Fruit fly (Drosophila melanogaster) whole organism, embryonic: ENCODE data around the gene Ppn.

Source experiments
- Antp ChIP-seq: fragments of 200-800 bp; sonication (Bioruptor generic); optimal IDR thresholded peaks from 3 replicates; lab custom pipeline; 2016; ENCODE audit warnings: missing biosample characterization, missing genetic modification characterization
- Asciz ChIP-seq: fragments of 200-800 bp; sonication (Bioruptor generic); optimal IDR thresholded peaks from 2 replicates; lab custom pipeline; 2017; ENCODE audit warnings: missing biosample characterization, mild to moderate bottlenecking, missing genetic modification characterization, missing genetic modification reagents
- Atf6 ChIP-seq: fragments of 200-800 bp; sonication (Bioruptor generic); IDR thresholded peaks from 2 replicates; pipeline ENCODE4 v1.3.6; 2022; ENCODE audit warnings: missing biosample characterization, missing genetic modification characterization
- CG10147 ChIP-seq: fragments of 200-800 bp; sonication (Bioruptor generic); optimal IDR thresholded peaks from 2 replicates; lab custom pipeline; 2019; ENCODE audit warnings: missing biosample characterization, mild to moderate bottlenecking, missing genetic modification characterization, moderate library complexity
- CG11723 ChIP-seq: fragments of 200-800 bp; sonication (Bioruptor generic); optimal IDR thresholded peaks from 2 replicates; lab custom pipeline; 2017; ENCODE audit warnings: missing biosample characterization, mild to moderate bottlenecking, missing genetic modification characterization
- CG12071 ChIP-seq: fragments of 200-800 bp; sonication (Bioruptor generic); optimal IDR thresholded peaks from 3 replicates; lab custom pipeline; 2018; ENCODE audit warnings: missing biosample characterization, mild to moderate bottlenecking, missing genetic modification characterization
- CG12299 ChIP-seq: fragments of 200-800 bp; sonication (Bioruptor generic); optimal IDR thresholded peaks from 2 replicates; lab custom pipeline; 2018; ENCODE audit warnings: missing biosample characterization, mild to moderate bottlenecking, missing genetic modification characterization
- CG12942 ChIP-seq: fragments of 200-800 bp; sonication (Bioruptor generic); optimal IDR thresholded peaks from 3 replicates; lab custom pipeline; 2016; ENCODE audit warnings: missing biosample characterization, missing genetic modification characterization
- CG15479 ChIP-seq: fragments of 200-800 bp; sonication (Bioruptor generic); optimal IDR thresholded peaks from 3 replicates; lab custom pipeline; 2019; ENCODE audit warnings: missing biosample characterization, mild to moderate bottlenecking, missing genetic modification characterization, moderate library complexity
- CG1603 ChIP-seq: fragments of 200-800 bp; sonication (Bioruptor generic); optimal IDR thresholded peaks from 2 replicates; lab custom pipeline; 2019; ENCODE audit warnings: missing biosample characterization, mild to moderate bottlenecking, missing genetic modification characterization, moderate library complexity
- CG16779 ChIP-seq: fragments of 200-800 bp; sonication (Bioruptor generic); IDR thresholded peaks from 2 replicates; pipeline ENCODE4 v1.3.6; 2022; ENCODE audit warnings: missing biosample characterization, missing genetic modification characterization
- CG18599 ChIP-seq: fragments of 200-800 bp; sonication (Bioruptor generic); optimal IDR thresholded peaks from 3 replicates; lab custom pipeline; 2017; ENCODE audit warnings: missing biosample characterization, missing genetic modification characterization, mild to moderate bottlenecking, moderate library complexity, missing genetic modification reagents
- CG2678 ChIP-seq: fragments of 200-800 bp; sonication (Bioruptor generic); optimal IDR thresholded peaks from 3 replicates; lab custom pipeline; 2019; ENCODE audit warnings: missing biosample characterization, mild to moderate bottlenecking, missing genetic modification characterization, moderate library complexity
- CG4854 ChIP-seq: fragments of 200-800 bp; sonication (Bioruptor generic); optimal IDR thresholded peaks from 2 replicates; lab custom pipeline; 2016; ENCODE audit warnings: missing biosample characterization, missing genetic modification characterization, inconsistent platforms
- CG6175 ChIP-seq: fragments of 200-800 bp; sonication (Bioruptor generic); IDR thresholded peaks from 3 replicates; pipeline ENCODE4 v1.3.6; 2022; ENCODE audit warnings: missing biosample characterization, missing genetic modification characterization
- CG7357 ChIP-seq: fragments of 200-800 bp; sonication (Bioruptor generic); IDR thresholded peaks from 3 replicates; pipeline ENCODE4 v1.3.6; 2022; ENCODE audit warnings: missing biosample characterization, missing genetic modification characterization
- CG8290 ChIP-seq, 3 experiments: fragments of 200-800 bp; sonication (Bioruptor generic); optimal IDR thresholded peaks; 2 replicates each; lab custom pipeline; 2016 to 2019; ENCODE audit warnings: missing biosample characterization in 3 of 3, missing genetic modification characterization in 3 of 3, mild to moderate bottlenecking in 2 of 3, moderate library complexity in 1 of 3
- CG8478 ChIP-seq: fragments of >200 bp; optimal IDR thresholded peaks from 2 replicates; lab custom pipeline; 2018
- CG9215 ChIP-seq: fragments of 200-800 bp; sonication (Bioruptor generic); IDR thresholded peaks from 2 replicates; pipeline ENCODE4 v1.3.6; 2022; ENCODE audit warnings: missing biosample characterization, missing genetic modification characterization
- CG9437 ChIP-seq: fragments of 200-800 bp; sonication (Bioruptor generic); optimal IDR thresholded peaks from 2 replicates; lab custom pipeline; 2018; ENCODE audit warnings: missing biosample characterization, mild to moderate bottlenecking, missing genetic modification characterization
- D ChIP-seq, 2 experiments: fragments of 200-800 bp in 1 of 2; fragments of >200 bp in 1 of 2; sonication (Bioruptor generic) in 1 of 2; optimal IDR thresholded peaks; 2 replicates in 1 of 2; 3 replicates in 1 of 2; lab custom pipeline; 2017; ENCODE audit warnings: mild to moderate bottlenecking in 1 of 2, missing biosample characterization in 1 of 2, missing genetic modification characterization in 1 of 2, missing genetic modification reagents in 1 of 2
- Ets65A ChIP-seq: fragments of 200-800 bp; sonication (Bioruptor generic); peaks from one replicate; lab custom pipeline; 2016; ENCODE audit warnings: missing biosample characterization, missing genetic modification characterization
- Hmr ChIP-seq: fragments of 200-800 bp; sonication (Bioruptor generic); optimal IDR thresholded peaks from 3 replicates; lab custom pipeline; 2017; ENCODE audit warnings: mild to moderate bottlenecking, missing biosample characterization, missing genetic modification reagents, missing genetic modification characterization
- Med ChIP-seq: fragments of 200-800 bp; sonication (Bioruptor generic); peaks from one replicate; lab custom pipeline; 2016; ENCODE audit warnings: missing biosample characterization, missing genetic modification characterization, mild to moderate bottlenecking, inconsistent platforms, moderate library complexity
- Rfx ChIP-seq: fragments of 200-800 bp; sonication (Bioruptor generic); IDR thresholded peaks from 2 replicates; pipeline ENCODE4 v1.3.6; 2022; ENCODE audit warnings: missing biosample characterization, missing genetic modification characterization
- Xrp1 ChIP-seq: fragments of 200-800 bp; sonication (Bioruptor generic); IDR thresholded peaks from 2 replicates; pipeline ENCODE4 v1.3.6; 2022; ENCODE audit warnings: missing biosample characterization, missing genetic modification characterization
- cad ChIP-seq: fragments of >200 bp; optimal IDR thresholded peaks from 2 replicates; lab custom pipeline; 2017; ENCODE audit warnings: missing biosample characterization, missing genetic modification characterization
- croc ChIP-seq: fragments of 200-800 bp; sonication (Bioruptor generic); conservative IDR thresholded peaks from 3 replicates; pipeline ENCODE4 v1.3.6; 2022; ENCODE audit warnings: missing biosample characterization, missing genetic modification characterization
- danr ChIP-seq: fragments of 200-800 bp; sonication (Bioruptor generic); IDR thresholded peaks from 2 replicates; pipeline ENCODE4 v1.3.6; 2022; ENCODE audit warnings: missing biosample characterization, missing genetic modification characterization
- gsb ChIP-seq: fragments of 200-800 bp; sonication (Bioruptor generic); IDR thresholded peaks from 2 replicates; pipeline ENCODE4 v1.3.6; 2022; ENCODE audit warnings: missing biosample characterization, missing genetic modification characterization
- ken ChIP-seq: fragments of 200-800 bp; sonication (Bioruptor generic); IDR thresholded peaks from 3 replicates; pipeline ENCODE4 v1.3.6; 2022; ENCODE audit warnings: missing biosample characterization, missing genetic modification characterization
- lov ChIP-seq, 2 experiments: fragments of 200-800 bp in 1 of 2; fragments of >200 bp in 1 of 2; sonication (Bioruptor generic) in 1 of 2; IDR thresholded peaks in 1 of 2; optimal IDR thresholded peaks in 1 of 2; 2 replicates in 1 of 2; 3 replicates in 1 of 2; pipeline versions ENCODE4 v1.3.6 to Lab custom; 2017 to 2022; ENCODE audit warnings: missing biosample characterization in 1 of 2, missing genetic modification characterization in 1 of 2
- luna ChIP-seq: fragments of 200-800 bp; sonication (Bioruptor generic); optimal IDR thresholded peaks from 2 replicates; lab custom pipeline; 2016; ENCODE audit warnings: missing biosample characterization, missing genetic modification characterization
- org-1 ChIP-seq: fragments of 200-800 bp; sonication (Bioruptor generic); optimal IDR thresholded peaks from 2 replicates; lab custom pipeline; 2017; ENCODE audit warnings: missing biosample characterization, missing genetic modification characterization
- prd ChIP-seq, 3 experiments: fragments of >200 bp in 2 of 3; fragments of 200-800 bp in 1 of 3; sonication (Bioruptor generic) in 1 of 3; optimal IDR thresholded peaks in 2 of 3; IDR thresholded peaks in 1 of 3; 2 replicates in 2 of 3; 3 replicates in 1 of 3; pipeline versions ENCODE4 v1.3.6 to Lab custom; 2017 to 2022; ENCODE audit warnings: missing biosample characterization in 1 of 3, missing genetic modification characterization in 1 of 3
- pzg ChIP-seq: fragments of 200-800 bp; sonication (Bioruptor generic); optimal IDR thresholded peaks from 3 replicates; lab custom pipeline; 2018; ENCODE audit warnings: missing biosample characterization, mild to moderate bottlenecking, missing genetic modification characterization, moderate library complexity
- schlank ChIP-seq: fragments of 200-800 bp; sonication (Bioruptor generic); optimal IDR thresholded peaks from 2 replicates; lab custom pipeline; 2018; ENCODE audit warnings: missing biosample characterization, mild to moderate bottlenecking, missing genetic modification characterization
- shn ChIP-seq: fragments of 200-800 bp; sonication (Bioruptor generic); optimal IDR thresholded peaks from 3 replicates; lab custom pipeline; 2016; ENCODE audit warnings: missing biosample characterization, missing genetic modification characterization
- tll ChIP-seq, 2 experiments: fragments of 200-800 bp in 1 of 2; fragments of >200 bp in 1 of 2; sonication (Bioruptor generic) in 1 of 2; optimal IDR thresholded peaks; 2 replicates each; lab custom pipeline; 2017 to 2019; ENCODE audit warnings: missing biosample characterization in 2 of 2, missing genetic modification characterization in 2 of 2, mild to moderate bottlenecking in 1 of 2, moderate library complexity in 1 of 2
- trem ChIP-seq: fragments of 200-800 bp; optimal IDR thresholded peaks from 3 replicates; lab custom pipeline; 2019; ENCODE audit warnings: missing biosample characterization, mild to moderate bottlenecking, missing genetic modification characterization, moderate library complexity
- twi ChIP-seq: fragments of 200-800 bp; optimal IDR thresholded peaks from 2 replicates; lab custom pipeline; 2019; ENCODE audit warnings: missing biosample characterization, mild to moderate bottlenecking, missing genetic modification characterization, moderate library complexity
- unc-4 ChIP-seq: fragments of 200-800 bp; sonication (Bioruptor generic); IDR thresholded peaks from 2 replicates; pipeline ENCODE4 v1.3.6; 2022; ENCODE audit warnings: missing biosample characterization, missing genetic modification characterization; ENCODE audit not compliant: partially characterized antibody
- zen ChIP-seq: fragments of 200-800 bp; sonication (Bioruptor generic); optimal IDR thresholded peaks from 3 replicates; lab custom pipeline; 2018; ENCODE audit warnings: missing biosample characterization, mild to moderate bottlenecking, missing genetic modification characterization, moderate library complexity

The Ppn gene

DNA sequence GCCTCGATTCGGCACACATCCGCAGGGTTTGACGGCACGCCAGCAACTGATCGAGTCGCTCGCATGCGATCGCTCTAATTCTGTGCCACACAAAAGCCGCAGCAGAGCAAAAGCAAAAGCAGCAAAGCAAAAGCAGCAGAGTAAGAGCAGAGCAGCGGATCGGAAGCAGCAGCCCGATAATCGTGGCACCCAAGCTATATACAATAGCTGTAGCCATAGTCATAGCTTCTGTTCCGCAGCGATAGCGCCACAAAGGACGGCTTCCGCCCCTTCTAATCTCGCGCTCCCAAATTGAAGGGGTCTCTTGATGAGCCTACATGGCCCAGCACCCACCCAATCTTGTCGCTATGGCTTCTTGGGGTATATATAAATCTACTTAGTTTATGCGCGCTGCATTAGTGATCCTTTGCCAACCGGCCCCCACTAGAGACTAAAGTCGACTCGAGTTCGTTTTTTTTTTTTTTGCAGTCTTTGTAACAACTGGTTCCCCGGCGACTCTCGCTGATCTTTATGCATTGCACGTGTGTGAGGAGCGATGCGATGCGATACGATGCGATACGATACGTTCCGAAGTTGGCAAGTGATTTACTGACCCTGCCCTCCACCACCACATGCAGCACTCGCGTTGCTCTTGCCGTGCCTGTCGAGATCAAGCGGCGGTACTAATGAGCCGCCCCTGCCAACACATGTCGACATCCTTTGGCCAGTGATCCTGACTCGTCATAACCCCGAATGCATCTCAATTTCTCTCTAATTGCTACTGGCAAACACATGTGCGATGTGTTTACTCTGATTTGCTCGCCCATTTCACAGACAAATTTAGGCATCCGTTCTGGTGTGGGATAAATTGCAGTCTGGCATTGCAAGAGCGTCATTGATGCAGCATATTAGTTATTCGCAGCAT lies at the start of gene Ppn:
Gene Ppn (minus strand): TSS at position 51 of the 904 bp plus-strand sequence.
- TF ChIP-seq CG6175 (GFP tag; lab: Robert Waterston, UW) (0 out of 3 replicates have a peak, but pooled peaks have one; percentile 3), CG11723 (GFP tag; lab: Kevin White, UChicago) (no peak), trem (tag; lab: Kevin White, UChicago) (no peak), org-1 (GFP tag; lab: Kevin White, UChicago) (no peak), danr (no peak), CG7357 (GFP tag; lab: Robert Waterston, UW) (no peak), CG8478 (lab: Kevin White, UChicago) (peak; percentile 13), Ets65A (GFP tag; lab: Kevin White, UChicago) (peak; percentile 73), ken (GFP tag; lab: Robert Waterston, UW) (0 out of 3 replicates have a peak, but pooled peaks have one; percentile 9), twi (peak; percentile 98), CG16779 (0 out of 2 replicates have a peak, but pooled peaks have one; percentile 20), Asciz (GFP tag; lab: Kevin White, UChicago) (no peak)

DNA sequence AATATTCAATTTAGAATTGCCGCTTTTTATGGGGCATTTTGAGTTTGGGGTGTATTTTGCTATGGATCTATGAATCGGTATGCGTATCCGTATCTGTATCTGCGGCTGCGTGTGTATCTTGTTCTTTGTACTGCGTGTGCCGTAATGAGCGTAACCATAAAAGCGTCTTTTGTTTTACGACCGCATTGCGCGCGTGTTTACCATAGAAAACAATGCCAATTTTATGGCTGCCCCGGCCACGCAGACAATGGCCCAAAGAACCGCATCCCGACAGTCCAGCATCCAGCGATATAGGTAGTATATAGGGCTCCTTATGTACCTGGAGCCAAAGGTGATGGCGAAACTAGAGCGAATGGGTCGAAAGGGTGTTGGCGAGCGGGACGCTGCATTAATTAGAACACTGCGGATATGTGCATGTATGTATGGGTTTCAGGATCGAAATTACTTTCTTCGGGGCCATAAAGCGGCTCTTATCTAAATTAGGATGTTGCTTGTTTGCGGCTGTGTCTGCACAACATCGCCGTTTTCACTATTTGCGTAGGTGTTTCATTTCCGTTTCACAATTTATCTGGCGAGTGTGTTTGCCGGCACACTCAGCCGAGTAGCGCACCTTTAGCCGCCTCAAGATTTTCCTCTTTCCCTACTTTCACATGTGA lies 48.4 kb upstream of the Ppn start:
- TF ChIP-seq CG8290 (GFP tag; optimal IDR thresholded peaks at IDR 0.05; lab: Kevin White, UChicago) (no peak), CG8290 (tag; optimal IDR thresholded peaks at IDR 0.05; lab: Kevin White, UChicago) (peak in 1 of 2 experiments; percentile 59), Rfx (GFP tag; lab: Robert Waterston, UW) (peak; percentile 16; the same call in 1 of the 2 replicates), CG18599 (no peak), CG12299 (tag; lab: Kevin White, UChicago) (no peak), CG10147 (GFP tag; lab: Kevin White, UChicago) (no peak), Antp (GFP tag; lab: Kevin White, UChicago) (no peak), tll (GFP tag; optimal IDR thresholded peaks at IDR 0.05; lab: Kevin White, UChicago) (peak in 1 of 2 experiments; percentile 51), schlank (tag; lab: Kevin White, UChicago) (peak; percentile 26), Xrp1 (GFP tag; lab: Robert Waterston, UW) (peak; percentile 15; the same call in 1 of the 2 replicates), shn (GFP tag; lab: Kevin White, UChicago) (no peak), lov (optimal IDR thresholded peaks at IDR 0.05; lab: Kevin White, UChicago) (no peak), lov (GFP tag; IDR thresholded peaks at IDR 0.05; lab: Robert Waterston, UW) (0 out of 3 replicates have a peak, but pooled peaks have one; percentile 38), CG12942 (GFP tag; lab: Kevin White, UChicago) (no peak), Med (peak; percentile 64), CG2678 (tag; lab: Kevin White, UChicago) (peak; percentile 17), prd (optimal IDR thresholded peaks at IDR 0.05; lab: Kevin White, UChicago) (no peak), prd (GFP tag; IDR thresholded peaks at IDR 0.05; lab: Robert Waterston, UW) (0 out of 3 replicates have a peak, but pooled peaks have one; percentile 16), Atf6 (0 out of 2 replicates have a peak, but pooled peaks have one; percentile 15), CG15479 (peak; percentile 56), CG9437 (no peak), unc-4 (GFP tag; lab: Robert Waterston, UW) (no peak), CG9215 (no peak), cad (peak; percentile 90), pzg (no peak), croc (GFP tag; lab: Robert Waterston, UW) (no peak), CG12071 (GFP tag; lab: Kevin White, UChicago) (peak; percentile 31), CG4854 (no peak), D (optimal IDR thresholded peaks at IDR 0.05; lab: Kevin White, UChicago) (peak; percentile 10), D (GFP tag; optimal IDR thresholded peaks at IDR 0.05; lab: Kevin White, UChicago) (no peak), zen (tag; lab: Kevin White, UChicago) (peak; percentile 70), CG1603 (tag; lab: Kevin White, UChicago) (peak; percentile 7), Hmr (GFP tag; lab: Kevin White, UChicago) (peak; percentile 6), luna (GFP tag; lab: Kevin White, UChicago) (no peak), gsb (GFP tag; lab: Robert Waterston, UW) (no peak)
